Fruit fly (Drosophila melanogaster): ENCODE measurements around the gene Nhe1.

Nhe1 gene

DNA sequence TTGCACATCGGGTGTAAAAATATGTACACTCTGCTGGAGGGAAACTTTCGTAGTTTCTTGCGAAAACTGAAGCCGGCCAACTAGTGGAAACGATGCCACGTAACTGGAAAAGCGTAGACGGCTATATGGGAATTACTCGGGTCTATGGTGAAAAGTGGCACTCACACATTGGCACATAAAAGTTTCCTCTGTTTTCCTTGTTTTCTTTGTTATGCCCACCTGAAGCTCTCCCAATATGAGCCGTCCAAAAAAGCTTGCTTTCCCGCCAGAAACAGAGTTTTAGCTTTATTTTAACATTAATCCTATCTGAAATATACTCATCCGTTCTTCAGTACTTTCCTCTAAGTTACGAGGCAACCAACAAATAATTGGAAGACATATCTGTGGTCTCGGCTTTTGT is 24.2 kb upstream of the Nhe1 start, which contains the start of gene CG3164:
Gene CG3164 (minus strand): TSS at position 101 of the 400 bp plus-strand sequence.
- no peak for TF ChIP-seq noc (tag; optimal IDR thresholded peaks at IDR 0.05)

DNA sequence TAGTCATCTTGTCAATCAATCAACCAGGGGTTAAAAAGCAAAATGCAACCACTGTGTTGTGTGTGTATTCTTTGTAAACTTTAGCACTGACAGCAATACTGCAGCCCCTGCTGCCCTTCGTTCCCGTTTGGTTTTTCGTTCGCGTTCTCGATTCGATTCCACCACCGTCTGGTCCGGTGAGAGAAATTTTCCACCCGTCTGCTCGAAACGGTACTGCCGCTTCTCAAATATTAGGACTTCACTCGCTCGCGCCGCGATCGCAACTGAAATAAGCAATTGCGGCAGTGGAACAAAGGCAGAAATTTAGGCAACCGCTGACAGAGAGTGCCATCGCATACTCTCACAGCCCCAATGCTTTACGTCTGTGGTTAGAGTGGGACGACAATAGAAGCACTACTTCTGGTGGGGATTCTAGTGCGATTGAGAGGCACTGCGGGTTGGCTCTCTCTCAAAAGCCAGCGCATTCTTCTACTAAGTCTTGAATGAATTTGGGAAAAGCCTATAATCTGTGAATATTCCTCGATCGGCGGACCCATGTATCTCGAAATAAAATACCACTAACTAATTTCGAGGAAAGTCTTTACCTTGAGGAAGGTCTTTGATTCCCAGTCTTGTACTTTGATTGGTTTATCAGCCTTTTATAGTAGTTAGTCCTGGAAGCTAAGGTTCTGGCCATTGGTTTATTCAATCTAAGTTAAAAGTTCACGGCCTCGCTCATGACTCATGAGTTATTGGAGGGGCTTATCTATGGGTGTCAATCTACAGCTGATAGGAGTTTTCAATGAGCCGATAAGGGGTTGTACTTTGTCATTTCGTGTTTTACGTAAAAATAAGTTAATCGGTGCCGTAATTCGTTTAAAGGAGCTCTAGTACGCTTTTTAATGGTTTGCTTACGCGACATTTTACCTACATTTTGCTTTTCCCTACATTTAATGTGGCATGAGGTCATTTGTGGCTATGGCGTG is 22.7 kb upstream of the Nhe1 start:
- peak; percentile 59 for TF ChIP-seq noc (tag; optimal IDR thresholded peaks at IDR 0.05)

DNA sequence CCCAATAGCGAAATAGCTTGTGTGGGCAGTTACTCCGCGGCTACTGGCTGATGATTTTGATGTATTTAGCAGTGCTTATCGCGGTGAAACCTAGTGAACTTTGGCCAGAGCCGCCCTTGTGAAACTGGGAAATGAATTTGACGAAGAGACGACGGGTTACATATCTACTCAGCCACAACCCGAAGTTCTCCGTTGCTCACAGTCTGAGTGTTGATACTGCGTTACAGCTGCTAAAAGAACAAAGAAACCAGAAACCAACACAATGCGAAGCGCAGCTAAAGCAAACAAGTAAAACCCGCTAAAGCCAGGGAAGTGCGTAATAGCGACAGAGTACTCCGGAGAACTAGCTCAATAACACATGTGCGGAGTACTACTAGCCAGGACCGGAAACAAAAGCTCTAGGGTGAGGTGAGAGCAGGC is 21.8 kb upstream of the Nhe1 start:
- no peak for TF ChIP-seq noc (tag; optimal IDR thresholded peaks at IDR 0.05)

DNA sequence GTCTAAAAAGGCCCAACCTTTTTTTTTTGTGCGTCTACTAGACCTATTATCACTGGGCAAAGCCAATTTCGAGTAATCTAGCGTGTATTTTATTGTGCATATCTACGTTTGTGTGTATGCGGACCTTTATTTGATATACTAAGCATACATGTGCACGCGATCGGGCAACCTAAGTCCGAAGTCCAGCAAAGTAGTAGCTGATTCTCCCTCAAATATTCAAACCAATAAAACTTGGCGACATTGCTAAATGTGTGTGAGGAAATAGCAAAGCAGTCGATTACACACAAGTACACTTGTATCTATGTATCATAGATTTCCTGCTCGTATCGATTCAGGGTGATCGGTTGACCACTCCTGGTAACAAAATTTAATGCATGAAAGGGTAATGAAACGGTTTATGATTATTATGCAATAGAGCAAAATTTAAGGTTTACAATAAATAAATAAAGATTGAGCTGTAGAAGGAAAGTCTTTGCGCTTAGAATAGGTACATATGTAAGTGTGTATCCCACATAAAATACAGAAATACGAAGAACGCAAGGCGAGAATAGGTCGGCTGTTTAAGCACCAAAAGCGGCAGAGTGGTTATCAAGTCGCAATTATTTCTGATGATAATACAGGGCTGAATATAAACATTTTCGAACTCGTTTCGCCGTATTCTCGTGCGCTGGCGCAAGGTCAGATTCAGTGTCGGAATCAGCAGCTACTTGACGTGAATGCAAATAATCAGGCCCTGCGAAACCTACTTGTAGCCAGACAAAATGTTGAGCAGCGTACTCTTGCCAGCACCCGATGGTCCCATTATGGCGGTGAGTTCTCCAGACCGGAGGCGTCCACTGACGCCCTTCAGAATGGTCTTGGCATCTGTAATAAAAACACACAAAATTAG is 19.1 kb upstream of the Nhe1 start:
- peak; percentile 36 for TF ChIP-seq noc (tag; optimal IDR thresholded peaks at IDR 0.05)

DNA sequence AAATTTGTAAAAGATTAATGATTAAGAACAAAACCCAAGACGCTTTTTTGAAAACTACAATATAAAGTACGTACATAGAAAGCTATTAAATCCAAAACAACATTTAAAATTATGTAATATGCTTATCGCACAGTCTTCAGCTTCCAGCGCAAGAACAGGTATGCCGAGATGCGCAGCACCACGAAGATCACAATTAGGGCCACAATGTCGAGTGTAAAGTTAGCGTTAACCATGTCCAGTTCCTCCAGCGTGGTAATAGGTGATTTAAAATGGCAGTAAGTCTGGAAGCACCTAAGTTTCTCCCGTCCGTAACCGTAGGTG is 16.4 kb upstream of the Nhe1 start:
- TF ChIP-seq noc (tag; optimal IDR thresholded peaks at IDR 0.05), result no peak

DNA sequence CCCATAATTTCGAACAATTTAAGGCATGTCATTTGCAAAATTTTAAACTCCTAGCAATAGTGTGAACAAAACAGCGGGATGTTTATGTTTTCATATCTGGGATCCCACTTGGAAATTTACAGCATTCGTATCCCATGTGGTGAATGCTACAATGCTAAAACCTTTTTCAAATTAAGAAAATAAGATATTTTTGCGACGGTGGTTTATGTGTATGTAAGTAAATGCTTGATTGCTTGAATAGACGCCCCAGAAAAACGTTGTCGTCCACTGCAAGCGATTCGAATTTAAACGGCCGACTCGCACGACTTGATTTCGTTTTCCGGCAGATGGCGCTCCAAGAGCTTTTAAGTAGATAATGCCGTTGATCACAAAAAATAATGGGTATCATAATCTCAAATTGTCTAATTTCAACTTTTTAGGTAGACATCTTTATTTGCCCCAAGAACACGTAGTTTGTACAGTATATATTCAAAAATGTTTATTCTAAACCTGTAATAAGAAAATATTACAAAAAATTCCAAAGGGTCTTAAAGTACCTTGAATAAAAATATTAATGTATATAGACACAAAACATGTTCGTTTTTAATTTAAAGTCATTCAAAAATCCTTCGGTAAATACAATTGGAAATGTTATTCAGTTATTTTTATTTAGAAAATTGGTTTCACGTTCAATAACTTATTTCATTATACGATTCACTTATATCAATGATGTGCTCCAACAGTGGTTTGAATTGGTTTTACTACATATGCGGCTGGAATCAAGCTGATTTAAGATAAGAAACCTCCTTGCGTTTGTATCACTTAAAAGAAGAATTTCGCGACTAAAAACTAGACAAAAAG is 15.9 kb upstream of the Nhe1 start:
- TF ChIP-seq noc (tag; optimal IDR thresholded peaks at IDR 0.05), result no peak

DNA sequence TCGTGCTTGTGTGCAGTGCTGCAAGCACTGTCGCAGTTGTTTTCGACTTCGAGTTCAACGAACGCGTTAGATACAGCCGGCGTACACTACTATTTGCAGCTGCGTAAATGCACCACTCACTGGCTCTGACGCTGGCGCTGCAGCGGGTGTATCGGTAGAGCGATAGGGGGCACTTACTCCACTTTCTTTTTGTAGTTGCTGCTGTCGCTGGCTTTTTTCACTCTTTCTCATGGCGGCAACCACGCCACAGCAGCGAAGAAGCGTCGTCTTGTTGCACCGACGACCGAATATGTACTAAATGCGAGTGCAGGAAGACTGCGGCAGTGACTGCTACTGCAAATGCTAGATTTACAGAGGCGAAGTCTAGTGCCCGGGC is 14.9 kb upstream of the Nhe1 start, which contains the start of gene CG4822:
Gene CG4822 (minus strand): TSS at position 299 of the 376 bp plus-strand sequence.
- TF ChIP-seq noc (tag; optimal IDR thresholded peaks at IDR 0.05), result no peak

DNA sequence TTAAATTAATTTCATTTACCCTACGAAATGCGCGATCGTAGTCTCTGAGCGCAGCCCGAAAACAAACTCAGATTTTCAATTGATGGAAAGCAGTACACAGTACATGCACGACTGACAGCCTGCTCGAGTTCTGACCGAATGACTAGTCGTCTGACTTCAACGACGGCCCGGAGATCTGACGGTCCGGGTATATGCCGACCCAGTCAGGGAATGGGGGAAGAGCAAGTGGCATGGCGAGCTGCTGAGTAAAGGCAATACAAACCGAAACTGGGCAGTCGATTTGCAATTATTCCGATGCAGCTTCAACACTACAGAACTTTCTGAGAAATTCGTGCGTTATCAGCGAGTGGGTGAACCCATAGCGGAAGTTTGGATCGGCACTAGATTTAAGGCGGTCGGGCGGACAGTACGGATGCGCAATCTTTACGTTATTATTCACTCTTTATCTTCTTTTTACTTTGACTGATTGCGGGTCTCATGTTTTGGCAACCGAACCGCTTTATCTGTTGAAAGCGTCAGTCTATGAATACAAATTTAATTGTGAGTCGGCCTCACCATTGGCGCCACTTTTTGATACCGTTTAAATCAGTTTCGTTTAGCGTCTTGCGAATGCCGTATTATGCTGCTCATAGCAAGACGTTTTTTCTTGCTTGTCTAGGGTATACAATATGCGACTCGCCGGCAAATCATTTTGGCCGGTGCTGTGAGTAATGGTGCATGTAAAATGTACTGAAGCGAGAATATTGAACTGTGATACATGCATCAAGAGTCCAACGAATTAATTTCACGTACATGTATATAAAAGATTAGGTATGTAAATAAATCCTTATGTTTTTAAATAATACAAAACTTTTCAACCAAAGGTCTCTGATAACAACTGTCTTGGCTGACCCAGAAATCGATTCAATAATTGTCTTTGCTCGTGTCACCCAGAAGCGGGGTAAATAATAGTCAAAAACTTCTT is 14.2 kb upstream of the Nhe1 start:
- peak; percentile 27 for TF ChIP-seq noc (tag; optimal IDR thresholded peaks at IDR 0.05)

DNA sequence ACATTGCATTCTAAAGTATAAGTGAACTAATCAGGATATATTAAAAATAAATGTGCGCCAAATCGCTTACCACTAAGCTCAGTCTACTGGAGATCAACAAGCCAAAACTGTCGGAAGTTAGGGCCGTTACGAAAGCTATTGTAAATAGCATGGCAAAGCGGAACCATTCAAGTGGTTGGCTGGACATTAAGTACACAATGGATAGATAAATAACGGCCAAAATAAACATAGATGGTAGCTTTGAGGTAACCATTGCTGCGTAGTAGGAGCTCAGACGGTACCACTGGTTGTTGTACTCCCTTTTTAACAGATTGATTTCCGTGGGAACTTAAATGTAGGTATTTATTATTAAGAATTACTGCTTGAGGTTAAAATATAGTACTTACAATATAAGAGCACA is 11.2 kb upstream of the Nhe1 start:
- TF ChIP-seq noc (tag; optimal IDR thresholded peaks at IDR 0.05), result no peak

DNA sequence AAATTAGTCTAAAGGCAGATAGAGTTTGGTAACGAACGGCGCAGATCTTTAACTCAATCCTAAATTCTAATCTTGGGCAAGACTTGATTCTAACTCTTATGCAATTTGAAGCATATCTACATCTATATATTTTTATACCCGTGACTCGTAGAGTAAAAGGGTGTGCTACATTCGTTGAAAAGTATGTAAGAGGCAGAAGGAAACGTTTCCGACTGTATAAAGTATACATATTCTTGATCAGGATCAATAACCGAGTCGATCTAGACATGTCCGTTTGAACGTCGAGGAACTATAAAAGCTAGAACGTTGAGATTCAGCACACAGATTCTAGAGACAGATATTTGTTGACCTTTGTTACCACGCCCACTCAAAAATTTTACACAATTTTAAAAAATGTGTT is 9.9 kb upstream of the Nhe1 start, which contains the start of gene CG13694:
Gene CG13694 (minus strand): TSS at position 101 of the 400 bp plus-strand sequence.
- no peak for TF ChIP-seq noc (tag; optimal IDR thresholded peaks at IDR 0.05)

DNA sequence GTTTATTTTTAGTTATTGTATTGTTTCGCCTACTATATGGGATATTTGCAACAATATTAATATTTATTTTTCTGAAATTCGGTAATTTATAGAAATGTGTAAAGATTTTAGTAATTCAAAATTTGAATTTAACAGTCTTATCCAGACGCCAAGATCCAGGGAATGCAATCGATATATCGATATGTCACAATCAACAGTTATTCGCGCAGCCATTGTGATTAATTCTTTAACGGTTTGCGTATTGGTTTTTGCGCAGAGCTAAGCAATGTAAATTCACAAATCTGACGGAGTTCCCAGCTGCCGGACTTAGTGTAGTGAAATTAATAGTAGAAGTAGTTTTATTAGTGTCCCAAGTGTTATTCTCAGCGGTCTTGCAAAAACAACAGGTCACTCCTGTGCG is 7.9 kb upstream of the Nhe1 start, which contains the start of gene ND-15:
Gene ND-15 (plus strand): TSS at position 298 of the 400 bp plus-strand sequence.
- no peak for TF ChIP-seq noc (tag; optimal IDR thresholded peaks at IDR 0.05)

DNA sequence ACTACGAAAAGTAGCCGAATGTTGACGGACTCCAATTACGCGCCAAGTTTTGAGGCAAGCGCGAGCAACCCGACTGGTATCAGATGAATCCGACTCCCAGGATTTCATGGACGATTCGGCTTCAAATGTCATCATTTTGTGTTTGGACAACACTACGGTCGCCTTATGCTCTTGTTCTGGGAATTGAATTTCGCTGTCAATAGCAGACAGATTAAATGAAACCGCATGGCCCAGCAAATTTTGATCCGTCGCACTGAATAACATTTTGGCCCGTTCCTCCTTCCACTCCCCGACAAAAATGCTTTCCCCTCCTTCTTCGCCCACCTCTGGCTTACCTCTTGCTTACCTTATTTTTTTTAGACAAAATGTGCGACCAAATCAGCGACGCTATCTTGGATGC is 3.5 kb upstream of the Nhe1 start:
- no peak for TF ChIP-seq noc (tag; optimal IDR thresholded peaks at IDR 0.05)

DNA sequence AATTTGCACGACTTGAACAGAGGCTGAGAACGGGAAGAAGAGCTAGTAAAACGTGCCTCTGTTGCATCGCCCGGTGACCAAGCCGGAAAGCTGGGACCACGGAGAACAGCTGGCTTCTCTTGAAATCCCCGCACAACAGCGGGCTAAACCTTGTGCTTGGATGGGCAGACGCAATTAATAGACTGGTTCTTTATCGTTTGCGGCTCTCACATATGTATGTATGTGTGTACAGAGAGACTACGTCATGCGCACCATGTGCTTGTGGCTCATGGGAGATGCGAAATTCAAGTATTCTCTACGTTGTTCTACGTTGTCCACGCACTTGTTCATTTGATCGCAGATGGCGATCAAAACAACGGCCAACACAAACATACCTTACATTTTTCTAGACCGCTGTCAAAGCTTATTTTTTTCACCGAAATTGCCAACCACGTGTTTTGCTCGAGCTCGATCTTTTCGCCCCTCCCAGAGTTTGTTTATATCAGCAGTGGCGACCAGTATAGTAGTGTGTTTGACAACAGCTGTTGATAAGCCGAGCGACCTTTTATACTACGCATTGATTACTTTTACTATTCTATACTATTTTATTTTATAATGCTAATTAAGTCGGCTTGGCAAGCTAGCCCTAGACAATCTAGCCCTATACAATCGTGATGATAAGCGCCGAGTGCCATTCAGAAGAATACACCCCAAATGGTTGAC is 2.7 kb upstream of the Nhe1 start:
- TF ChIP-seq noc (tag; optimal IDR thresholded peaks at IDR 0.05), result peak; percentile 24
